Worm (Caenorhabditis elegans) whole organism, young adult: ENCODE data around the gene hlh-30.

Source experiments
- F33H1.4 ChIP-seq: fragments of 200-800 bp; sonication (Bioruptor generic); IDR thresholded peaks from 2 replicates; pipeline ENCODE4 v1.3.6; 2022; ENCODE audit warnings: missing genetic modification reagents, missing genetic modification characterization, missing compliant biosample characterization
- Y67H2A.10 ChIP-seq: fragments of 200-800 bp; sonication (Bioruptor generic); conservative IDR thresholded peaks from 2 replicates; pipeline ENCODE4 v1.3.6; 2022; ENCODE audit warnings: missing genetic modification reagents, missing genetic modification characterization, missing compliant biosample characterization
- athp-1 ChIP-seq: sonication (generic microtip); optimal IDR thresholded peaks from 2 replicates; lab custom pipeline; 2017; ENCODE audit warnings: mild to moderate bottlenecking, missing genetic modification characterization, missing compliant biosample characterization
- ceh-27 ChIP-seq: fragments of 200-800 bp; sonication (Bioruptor generic); optimal IDR thresholded peaks from 2 replicates; lab custom pipeline; 2018; ENCODE audit warnings: mild to moderate bottlenecking, missing genetic modification characterization, moderate library complexity, missing compliant biosample characterization
- egl-44 ChIP-seq: fragments of 200-800 bp; sonication (Bioruptor generic); IDR thresholded peaks from 2 replicates; pipeline ENCODE4 v1.3.6; 2022; ENCODE audit warnings: missing genetic modification reagents, missing genetic modification characterization, missing compliant biosample characterization
- ets-4 ChIP-seq: fragments of 200-800 bp; sonication (Bioruptor generic); optimal IDR thresholded peaks from 2 replicates; lab custom pipeline; 2018; ENCODE audit warnings: mild to moderate bottlenecking, missing genetic modification characterization, missing compliant biosample characterization
- him-1 ChIP-seq: sonication (generic microtip); optimal IDR thresholded peaks from 2 replicates; lab custom pipeline; 2016; ENCODE audit warnings: missing genotype, missing genetic modification reagents, missing genetic modification characterization, missing compliant biosample characterization
- hsf-1 ChIP-seq: fragments of 200-800 bp; sonication (Bioruptor generic); IDR thresholded peaks from 2 replicates; pipeline ENCODE4 v1.3.6; 2022; ENCODE audit warnings: missing genetic modification reagents, missing genetic modification characterization, missing compliant biosample characterization
- lsl-1 ChIP-seq: fragments of 200-800 bp; sonication (Bioruptor generic); optimal IDR thresholded peaks from 2 replicates; lab custom pipeline; 2018; ENCODE audit warnings: mild to moderate bottlenecking, missing genetic modification characterization, moderate library complexity, missing compliant biosample characterization
- mes-4 ChIP-seq: sonication (generic microtip); optimal IDR thresholded peaks from 2 replicates; lab custom pipeline; 2016; ENCODE audit warnings: missing genotype, missing genetic modification characterization, missing compliant biosample characterization
- nhr-90 ChIP-seq: sonication (generic microtip); optimal IDR thresholded peaks from 2 replicates; lab custom pipeline; 2016; ENCODE audit warnings: missing genotype, mild to moderate bottlenecking, missing genetic modification characterization, missing compliant biosample characterization
- unc-62 ChIP-seq: fragments of 150-350 bp; optimal IDR thresholded peaks from 2 replicates; lab custom pipeline; 2014; ENCODE audit warnings: missing biosample characterization, missing genetic modification reagents, missing genetic modification characterization
- ztf-3 ChIP-seq: fragments of 200-800 bp; sonication (Bioruptor generic); optimal IDR thresholded peaks from 2 replicates; lab custom pipeline; 2018; ENCODE audit warnings: mild to moderate bottlenecking, missing genetic modification characterization, missing compliant biosample characterization

DNA sequence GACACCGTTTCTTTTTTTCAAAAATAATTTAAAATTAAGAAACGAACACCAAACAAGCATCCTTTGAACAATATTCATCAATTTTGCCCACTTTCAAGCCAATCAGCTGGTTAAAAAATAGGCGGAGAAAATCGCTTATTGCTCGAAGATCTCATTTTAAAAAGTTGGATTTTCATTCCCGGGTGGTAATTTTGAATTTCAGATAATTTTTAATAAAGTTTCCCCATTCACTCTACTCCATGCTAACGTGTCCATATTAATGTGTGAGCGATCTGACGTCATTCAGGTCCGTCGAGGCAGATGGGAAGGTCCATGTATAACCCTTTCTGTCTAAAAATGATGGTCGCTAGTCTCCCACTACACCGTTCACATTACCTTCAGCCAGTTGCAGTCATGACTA is 33.7 kb upstream of the hlh-30 start, which contains the start of gene fbxb-55:
- TF ChIP-seq unc-62 (GFP tag; lab: Kevin White, UChicago) (no peak), lsl-1 (GFP tag; lab: Kevin White, UChicago) (no peak), nhr-90 (no peak), ets-4 (GFP tag; lab: Kevin White, UChicago) (no peak), ceh-27 (GFP tag; lab: Kevin White, UChicago) (no peak), him-1 (tag; lab: Kevin White, UChicago) (no peak), mes-4 (tag; lab: Kevin White, UChicago) (no peak), ztf-3 (GFP tag; lab: Kevin White, UChicago) (no peak), hsf-1 (no peak), Y67H2A.10 (GFP tag; lab: Robert Waterston, UW) (no peak), athp-1 (tag; lab: Kevin White, UChicago) (no peak), egl-44 (no peak), F33H1.4 (GFP tag; lab: Robert Waterston, UW) (no peak)
